Worm (Caenorhabditis elegans) whole organism, L4/young adult: ENCODE results near the gene sru-3.

ENCODE experiments used
- W03F9.2 ChIP-seq: fragments of 150-350 bp; optimal IDR thresholded peaks from 2 replicates; lab custom pipeline; 2014; ENCODE audit warnings: missing biosample characterization, missing genetic modification characterization
- dao-5 ChIP-seq: sonication (generic microtip); optimal IDR thresholded peaks from 2 replicates; lab custom pipeline; 2016; ENCODE audit warnings: missing genotype, missing genetic modification characterization, moderate library complexity, missing compliant biosample characterization
- him-1 ChIP-seq: sonication (generic microtip); optimal IDR thresholded peaks from 2 replicates; lab custom pipeline; 2016; ENCODE audit warnings: missing genotype, missing genetic modification reagents, missing genetic modification characterization, missing compliant biosample characterization

- no peak for TF ChIP-seq him-1
- TF ChIP-seq W03F9.2 (tag; lab: Kevin White, UChicago), result no peak
- no peak for TF ChIP-seq dao-5
Measured at ce11 chrIV:9520629-9521028, 24.2 kb downstream of the sru-3 start.
